Fruit fly (Drosophila melanogaster) whole organism: Measurements from ENCODE around the gene vret.

ENCODE experiments used
- CG8478 ChIP-seq: fragments of >200 bp; optimal IDR thresholded peaks from 2 replicates; lab custom pipeline; 2018; ENCODE audit warnings: inconsistent platforms
- Dll ChIP-seq: fragments of >200 bp; optimal IDR thresholded peaks from 2 replicates; lab custom pipeline; 2017
- EcR ChIP-seq, 2 experiments: fragments of >200 bp; optimal IDR thresholded peaks; 2 replicates each; lab custom pipeline; 2017; ENCODE audit warnings: missing biosample characterization in 2 of 2, missing genetic modification characterization in 2 of 2, missing genetic modification reagents in 2 of 2
- pan ChIP-seq: fragments of >200 bp; optimal IDR thresholded peaks from 2 replicates; lab custom pipeline; 2017
- psq ChIP-seq: fragments of >200 bp; optimal IDR thresholded peaks from 2 replicates; lab custom pipeline; 2017
- usp ChIP-seq: fragments of >200 bp; optimal IDR thresholded peaks from 2 replicates; lab custom pipeline; 2017; ENCODE audit warnings: missing biosample characterization, missing genetic modification characterization, mixed read lengths

- TF ChIP-seq psq (lab: Kevin White, UChicago) = no peak
- no peak for TF ChIP-seq CG8478 (lab: Kevin White, UChicago)
- no peak for TF ChIP-seq EcR (GFP tag; optimal IDR thresholded peaks at IDR 0.05; lab: Kevin White, UChicago)
- no peak for TF ChIP-seq usp (GFP tag; lab: Kevin White, UChicago)
- no peak for TF ChIP-seq pan
- no peak for TF ChIP-seq Dll (lab: Kevin White, UChicago)
These were observed 50.7 kb downstream of the vret start, which contains the start of gene cd for dm6 chr3R:22694659-22695058.
